Fruit fly (Drosophila melanogaster) whole organism, embryonic: ENCODE results near the gene CG32354.

ENCODE experiments used
- Antp ChIP-seq: fragments of 200-800 bp; sonication (Bioruptor generic); optimal IDR thresholded peaks from 3 replicates; lab custom pipeline; 2016; ENCODE audit warnings: missing biosample characterization, missing genetic modification characterization
- CG11504 ChIP-seq: fragments of 200-800 bp; sonication (Bioruptor generic); optimal IDR thresholded peaks from 3 replicates; lab custom pipeline; 2019; ENCODE audit warnings: missing biosample characterization, mild to moderate bottlenecking, missing genetic modification characterization, moderate library complexity
- CG11723 ChIP-seq: fragments of 200-800 bp; sonication (Bioruptor generic); optimal IDR thresholded peaks from 2 replicates; lab custom pipeline; 2017; ENCODE audit warnings: missing biosample characterization, mild to moderate bottlenecking, missing genetic modification characterization
- CG12236 ChIP-seq: fragments of 200-800 bp; sonication (Bioruptor generic); optimal IDR thresholded peaks from 2 replicates; lab custom pipeline; 2016; ENCODE audit warnings: missing biosample characterization, missing genetic modification characterization
- CG13775 ChIP-seq: fragments of 200-800 bp; sonication (Bioruptor generic); optimal IDR thresholded peaks from 3 replicates; lab custom pipeline; 2017; ENCODE audit warnings: missing biosample characterization, mild to moderate bottlenecking, missing genetic modification characterization
- CG14050 ChIP-seq: fragments of 200-800 bp; sonication (Bioruptor generic); IDR thresholded peaks from 3 replicates; pipeline ENCODE4 v1.3.6; 2022; ENCODE audit warnings: missing biosample characterization, missing genetic modification characterization
- CG1602 ChIP-seq: fragments of 200-800 bp; sonication (Bioruptor generic); optimal IDR thresholded peaks from 3 replicates; lab custom pipeline; 2016; ENCODE audit warnings: missing biosample characterization, missing genetic modification characterization
- CG17829 ChIP-seq: fragments of 200-800 bp; optimal IDR thresholded peaks from 2 replicates; lab custom pipeline; 2019; ENCODE audit warnings: missing biosample characterization, mild to moderate bottlenecking, missing genetic modification characterization, moderate library complexity
- CG1832 ChIP-seq: fragments of 200-800 bp; sonication (Bioruptor generic); optimal IDR thresholded peaks from 2 replicates; lab custom pipeline; 2017; ENCODE audit warnings: missing biosample characterization, mild to moderate bottlenecking, missing genetic modification characterization, inconsistent platforms
- CG18476 ChIP-seq: fragments of 200-800 bp; sonication (Bioruptor generic); optimal IDR thresholded peaks from 2 replicates; lab custom pipeline; 2016; ENCODE audit warnings: missing biosample characterization, mild to moderate bottlenecking, missing genetic modification characterization
- CG30020 ChIP-seq: fragments of 200-800 bp; optimal IDR thresholded peaks from 2 replicates; lab custom pipeline; 2019; ENCODE audit warnings: missing biosample characterization, mild to moderate bottlenecking, missing genetic modification characterization, moderate library complexity
- CG3065 ChIP-seq: fragments of 200-800 bp; sonication (Bioruptor generic); optimal IDR thresholded peaks from 2 replicates; lab custom pipeline; 2016; ENCODE audit warnings: missing biosample characterization, missing genetic modification characterization
- CG32772 ChIP-seq: fragments of 200-800 bp; sonication (Bioruptor generic); IDR thresholded peaks from 2 replicates; pipeline ENCODE4 v1.3.6; 2022; ENCODE audit warnings: missing biosample characterization, missing genetic modification characterization
- CG33557 ChIP-seq: fragments of 200-800 bp; sonication (Bioruptor generic); optimal IDR thresholded peaks from 2 replicates; lab custom pipeline; 2019; ENCODE audit warnings: missing biosample characterization, mild to moderate bottlenecking, missing genetic modification characterization, moderate library complexity
- CG34224 ChIP-seq: fragments of 200-800 bp; sonication (Bioruptor generic); IDR thresholded peaks from 3 replicates; pipeline ENCODE4 v1.3.6; 2022; ENCODE audit warnings: missing biosample characterization, missing genetic modification characterization; ENCODE audit not compliant: partially characterized antibody
- CG6689 ChIP-seq: fragments of 200-800 bp; sonication (Bioruptor generic); IDR thresholded peaks from 2 replicates; pipeline ENCODE4 v1.3.6; 2022; ENCODE audit warnings: missing biosample characterization, missing genetic modification characterization
- CG8089 ChIP-seq: fragments of 200-800 bp; sonication (Bioruptor generic); optimal IDR thresholded peaks from 3 replicates; lab custom pipeline; 2016; ENCODE audit warnings: missing biosample characterization, missing genetic modification characterization
- CG9437 ChIP-seq: fragments of 200-800 bp; sonication (Bioruptor generic); optimal IDR thresholded peaks from 2 replicates; lab custom pipeline; 2018; ENCODE audit warnings: missing biosample characterization, mild to moderate bottlenecking, missing genetic modification characterization
- Chrac-16 ChIP-seq: fragments of 200-800 bp; sonication (Bioruptor generic); optimal IDR thresholded peaks from 3 replicates; lab custom pipeline; 2016; ENCODE audit warnings: missing biosample characterization, missing genetic modification characterization
- Dfd ChIP-seq, 2 experiments: fragments of >200 bp; optimal IDR thresholded peaks; 2 replicates each; lab custom pipeline; 2017; ENCODE audit warnings: missing biosample characterization in 2 of 2, missing genetic modification characterization in 2 of 2
- ERR ChIP-seq: fragments of 200-800 bp; sonication (Bioruptor generic); optimal IDR thresholded peaks from 2 replicates; lab custom pipeline; 2016; ENCODE audit warnings: missing biosample characterization, missing genetic modification characterization
- Ets65A ChIP-seq: fragments of 200-800 bp; sonication (Bioruptor generic); peaks from one replicate; lab custom pipeline; 2016; ENCODE audit warnings: missing biosample characterization, missing genetic modification characterization
- Fer2 ChIP-seq: fragments of 200-800 bp; sonication (Bioruptor generic); optimal IDR thresholded peaks from 2 replicates; lab custom pipeline; 2018; ENCODE audit warnings: missing biosample characterization, mild to moderate bottlenecking, missing genetic modification characterization, moderate library complexity
- GATAe ChIP-seq: fragments of 200-800 bp; sonication (Bioruptor generic); conservative IDR thresholded peaks from 2 replicates; pipeline ENCODE4 v1.3.6; 2022; ENCODE audit warnings: missing biosample characterization, missing genetic modification characterization
- HLH54F ChIP-seq: fragments of 200-800 bp; sonication (Bioruptor generic); optimal IDR thresholded peaks from 3 replicates; lab custom pipeline; 2016; ENCODE audit warnings: missing biosample characterization, missing genetic modification characterization
- Hr39 ChIP-seq: fragments of >200 bp; optimal IDR thresholded peaks from 2 replicates; lab custom pipeline; 2017
- Hr78 ChIP-seq, 2 experiments: fragments of 200-800 bp in 1 of 2; fragments of >200 bp in 1 of 2; sonication (Bioruptor generic) in 1 of 2; optimal IDR thresholded peaks; 2 replicates each; lab custom pipeline; 2017 to 2019; ENCODE audit warnings: missing biosample characterization in 2 of 2, missing genetic modification characterization in 2 of 2, mild to moderate bottlenecking in 1 of 2, moderate library complexity in 1 of 2
- MBD-R2 ChIP-seq: fragments of 200-800 bp; sonication (Bioruptor generic); IDR thresholded peaks from 2 replicates; pipeline ENCODE4 v1.3.6; 2022; ENCODE audit warnings: missing biosample characterization, missing genetic modification characterization
- NC2α ChIP-seq: fragments of 200-800 bp; sonication (Bioruptor generic); optimal IDR thresholded peaks from 2 replicates; lab custom pipeline; 2016; ENCODE audit warnings: missing biosample characterization, missing genetic modification characterization
- Nf-YC ChIP-seq: fragments of 200-800 bp; optimal IDR thresholded peaks from 3 replicates; lab custom pipeline; 2019; ENCODE audit warnings: missing biosample characterization, mild to moderate bottlenecking, missing genetic modification characterization, moderate library complexity
- Spps ChIP-seq: fragments of 200-800 bp; sonication (Bioruptor generic); optimal IDR thresholded peaks from 2 replicates; lab custom pipeline; 2018; ENCODE audit warnings: missing biosample characterization, mild to moderate bottlenecking, missing genetic modification characterization
- Vsx1 ChIP-seq: fragments of 200-800 bp; sonication (Bioruptor generic); optimal IDR thresholded peaks from 2 replicates; lab custom pipeline; 2017; ENCODE audit warnings: missing biosample characterization, mild to moderate bottlenecking, missing genetic modification characterization, missing genetic modification reagents
- cwo ChIP-seq: fragments of 200-800 bp; sonication (Bioruptor generic); optimal IDR thresholded peaks from 3 replicates; lab custom pipeline; 2017; ENCODE audit warnings: missing biosample characterization, missing genetic modification characterization, mild to moderate bottlenecking, moderate library complexity, missing genetic modification reagents
- danr ChIP-seq: fragments of 200-800 bp; sonication (Bioruptor generic); IDR thresholded peaks from 2 replicates; pipeline ENCODE4 v1.3.6; 2022; ENCODE audit warnings: missing biosample characterization, missing genetic modification characterization
- dmrt11E ChIP-seq: fragments of 200-800 bp; sonication (Bioruptor generic); optimal IDR thresholded peaks from 3 replicates; lab custom pipeline; 2018; ENCODE audit warnings: missing biosample characterization, mild to moderate bottlenecking, missing genetic modification characterization, moderate library complexity
- gcm2 ChIP-seq: fragments of 200-800 bp; sonication (Bioruptor generic); optimal IDR thresholded peaks from 2 replicates; lab custom pipeline; 2016; ENCODE audit warnings: missing biosample characterization, missing genetic modification characterization
- gsb-n ChIP-seq: fragments of 200-800 bp; sonication (Bioruptor generic); optimal IDR thresholded peaks from 3 replicates; lab custom pipeline; 2018; ENCODE audit warnings: missing biosample characterization, mild to moderate bottlenecking, missing genetic modification characterization
- gt ChIP-seq: fragments of 200-800 bp; sonication (Bioruptor generic); IDR thresholded peaks from 2 replicates; pipeline ENCODE4 v1.3.6; 2022; ENCODE audit warnings: missing biosample characterization, missing genetic modification characterization
- h ChIP-seq: fragments of >200 bp; optimal IDR thresholded peaks from 2 replicates; lab custom pipeline; 2017
- insv ChIP-seq, 2 experiments: fragments of 200-800 bp; sonication (Bioruptor generic); optimal IDR thresholded peaks; 3 replicates each; lab custom pipeline; 2016 to 2018; ENCODE audit warnings: missing biosample characterization in 2 of 2, missing genetic modification characterization in 2 of 2
- kah ChIP-seq: fragments of 200-800 bp; sonication (Bioruptor generic); optimal IDR thresholded peaks from 2 replicates; lab custom pipeline; 2018; ENCODE audit warnings: missing biosample characterization, mild to moderate bottlenecking, missing genetic modification characterization
- klu ChIP-seq: fragments of 200-800 bp; sonication (Bioruptor generic); IDR thresholded peaks from 2 replicates; pipeline ENCODE4 v1.3.6; 2022; ENCODE audit warnings: missing biosample characterization, missing genetic modification characterization
- prd ChIP-seq, 3 experiments: fragments of >200 bp in 2 of 3; fragments of 200-800 bp in 1 of 3; sonication (Bioruptor generic) in 1 of 3; optimal IDR thresholded peaks in 2 of 3; IDR thresholded peaks in 1 of 3; 2 replicates in 2 of 3; 3 replicates in 1 of 3; pipeline versions ENCODE4 v1.3.6 to Lab custom; 2017 to 2022; ENCODE audit warnings: missing biosample characterization in 1 of 3, missing genetic modification characterization in 1 of 3
- repo ChIP-seq: fragments of 200-800 bp; sonication (Bioruptor generic); optimal IDR thresholded peaks from 2 replicates; lab custom pipeline; 2016; ENCODE audit warnings: missing biosample characterization, missing genetic modification characterization
- rib ChIP-seq: fragments of 200-800 bp; sonication (Bioruptor generic); IDR thresholded peaks from 2 replicates; pipeline ENCODE4 v1.3.6; 2022; ENCODE audit warnings: missing biosample characterization, missing genetic modification characterization
- sim ChIP-seq: fragments of 200-800 bp; sonication (Bioruptor generic); IDR thresholded peaks from 2 replicates; pipeline ENCODE4 v1.3.6; 2022; ENCODE audit warnings: missing biosample characterization, missing genetic modification characterization
- sisA ChIP-seq: fragments of 200-800 bp; sonication (Bioruptor generic); IDR thresholded peaks from 2 replicates; pipeline ENCODE4 v1.3.6; 2022; ENCODE audit warnings: missing biosample characterization, missing genetic modification characterization
- tio ChIP-seq: fragments of 200-800 bp; sonication (Bioruptor generic); optimal IDR thresholded peaks from 2 replicates; lab custom pipeline; 2017; ENCODE audit warnings: missing biosample characterization, missing genetic modification characterization, inconsistent platforms
- trem ChIP-seq: fragments of 200-800 bp; optimal IDR thresholded peaks from 3 replicates; lab custom pipeline; 2019; ENCODE audit warnings: missing biosample characterization, mild to moderate bottlenecking, missing genetic modification characterization, moderate library complexity
- tup ChIP-seq: fragments of 200-800 bp; sonication (Bioruptor generic); optimal IDR thresholded peaks from 2 replicates; lab custom pipeline; 2016; ENCODE audit warnings: missing biosample characterization, mild to moderate bottlenecking, missing genetic modification characterization, moderate library complexity
- vvl ChIP-seq: fragments of 200-800 bp; sonication (Bioruptor generic); IDR thresholded peaks from 2 replicates; pipeline ENCODE4 v1.3.6; 2022; ENCODE audit warnings: missing biosample characterization, missing genetic modification characterization

The CG32354 gene

DNA sequence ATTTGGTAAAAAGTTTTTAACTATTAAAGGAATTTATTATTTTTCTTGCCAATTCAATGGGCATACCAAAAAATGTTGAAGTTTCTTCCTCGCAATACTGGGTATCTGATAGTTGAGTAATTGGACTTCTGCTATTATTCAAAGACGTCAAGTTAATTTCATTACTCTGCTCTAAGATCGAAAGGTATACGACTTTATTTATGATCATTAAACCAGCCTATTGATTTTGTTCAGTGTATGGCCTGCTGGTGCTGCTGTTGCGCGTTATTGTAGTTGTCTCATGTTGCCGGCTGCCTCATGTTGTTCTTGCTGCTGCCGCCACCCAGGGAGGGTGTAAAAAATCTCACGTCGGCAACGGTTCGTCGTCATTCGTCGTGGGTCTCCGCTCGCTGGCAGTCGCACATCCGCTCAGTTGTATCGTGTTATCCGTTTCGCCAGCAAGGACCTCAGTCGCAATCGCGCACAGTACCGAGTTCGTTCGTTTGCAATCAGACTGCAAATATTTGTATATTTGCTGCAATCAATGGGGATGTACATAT lies 26.3 kb downstream of the CG32354 start, which contains the start of gene CG7120 (continued):
- TF ChIP-seq CG12236 (GFP tag; lab: Kevin White, UChicago) (no peak), Ets65A (GFP tag; lab: Kevin White, UChicago) (no peak), Antp (peak; percentile 37), gt (no peak), klu (GFP tag; lab: Robert Waterston, UW) (no peak), sisA (GFP tag; lab: Robert Waterston, UW) (0 out of 2 replicates have a peak, but pooled peaks have one; percentile 25), NC2α (GFP tag; lab: Kevin White, UChicago) (peak; percentile 24), Spps (tag; lab: Kevin White, UChicago) (peak; percentile 22), tio (GFP tag; lab: Kevin White, UChicago) (peak; percentile 74), Vsx1 (GFP tag; lab: Kevin White, UChicago) (no peak), h (no peak), dmrt11E (peak; percentile 66), tup (peak; percentile 33), GATAe (GFP tag; lab: Robert Waterston, UW) (no peak), trem (tag; lab: Kevin White, UChicago) (peak; percentile 20), CG3065 (GFP tag; lab: Kevin White, UChicago) (no peak), vvl (GFP tag; lab: Robert Waterston, UW) (no peak), Chrac-16 (peak; percentile 24), CG11723 (no peak), CG32772 (GFP tag; lab: Robert Waterston, UW) (no peak), insv (GFP tag; optimal IDR thresholded peaks at IDR 0.05; lab: Kevin White, UChicago) (no peak), MBD-R2 (peak; percentile 10; the same call in 1 of the 2 replicates), gsb-n (tag; lab: Kevin White, UChicago) (no peak), CG34224 (no peak), prd (optimal IDR thresholded peaks at IDR 0.05; lab: Kevin White, UChicago) (no peak), prd (GFP tag; IDR thresholded peaks at IDR 0.05; lab: Robert Waterston, UW) (peak; percentile 55; the same call in 2 of the 3 replicates), CG6689 (0 out of 2 replicates have a peak, but pooled peaks have one; percentile 33), repo (GFP tag; lab: Kevin White, UChicago) (peak; percentile 6), Nf-YC (tag; lab: Kevin White, UChicago) (no peak), CG14050 (no peak), Dfd (GFP tag; optimal IDR thresholded peaks at IDR 0.05; lab: Kevin White, UChicago) (no peak), CG1602 (GFP tag; lab: Kevin White, UChicago) (peak; percentile 39), Hr78 (GFP tag; optimal IDR thresholded peaks at IDR 0.05; lab: Kevin White, UChicago) (no peak), HLH54F (GFP tag; lab: Kevin White, UChicago) (peak; percentile 20), Hr39 (lab: Kevin White, UChicago) (no peak), danr (GFP tag; lab: Robert Waterston, UW) (no peak), kah (GFP tag; lab: Kevin White, UChicago) (no peak), CG13775 (GFP tag; lab: Kevin White, UChicago) (peak; percentile 34), sim (peak; percentile 32; the same call in 1 of the 2 replicates), CG8089 (GFP tag; lab: Kevin White, UChicago) (peak; percentile 51), gcm2 (GFP tag; lab: Kevin White, UChicago) (no peak), rib (GFP tag; lab: Robert Waterston, UW) (no peak), CG11504 (tag; lab: Kevin White, UChicago) (peak; percentile 93), CG9437 (GFP tag; lab: Kevin White, UChicago) (peak; percentile 54), CG18476 (GFP tag; lab: Kevin White, UChicago) (peak; percentile 31), cwo (GFP tag; lab: Kevin White, UChicago) (peak; percentile 41), ERR (GFP tag; lab: Kevin White, UChicago) (no peak), CG17829 (tag; lab: Kevin White, UChicago) (peak; percentile 51), CG30020 (tag; lab: Kevin White, UChicago) (no peak), CG1832 (GFP tag; lab: Kevin White, UChicago) (no peak), Fer2 (tag; lab: Kevin White, UChicago) (no peak), CG33557 (GFP tag; lab: Kevin White, UChicago) (peak; percentile 33)
